Fruit fly (Drosophila melanogaster): ENCODE data around the gene CG17108.

The CG17108 gene

DNA sequence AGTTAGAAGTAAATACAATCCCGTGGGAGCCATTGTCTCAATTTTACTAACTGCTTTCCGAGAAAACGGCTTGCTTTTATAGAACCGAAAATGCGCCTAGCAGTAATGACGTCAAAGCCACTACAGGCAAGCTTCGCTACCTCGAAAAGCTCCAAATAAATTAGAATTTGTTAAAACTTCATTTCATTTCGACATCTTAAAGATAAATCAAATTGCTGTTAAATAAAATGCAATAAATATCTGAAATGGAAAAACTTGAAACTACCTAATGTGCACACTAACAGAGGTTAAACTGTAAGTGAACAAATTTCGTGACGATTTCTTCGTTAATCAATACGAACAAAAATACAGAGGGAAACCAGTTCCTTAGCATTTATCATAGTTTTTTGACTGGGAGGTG lies 4.1 kb upstream of the CG17108 start, which contains the start of gene CG7300:
Gene CG7300, minus strand, starts transcription at position 52 of the 400 bp plus-strand sequence.
- no peak for TF ChIP-seq CG17801 (GFP tag; optimal IDR thresholded peaks at IDR 0.05; ENCODE audit: partially characterized antibody)

dm6 chr2L:10693018-10693417 lies 885 bp downstream of the CG17108 start:
- TF ChIP-seq CG17801 (GFP tag; optimal IDR thresholded peaks at IDR 0.05; ENCODE audit: partially characterized antibody), result no peak

- TF ChIP-seq CG17801 (GFP tag; optimal IDR thresholded peaks at IDR 0.05; ENCODE audit: partially characterized antibody), result no peak
Observed at dm6 chr2L:10689221-10690034, 4.5 kb downstream of the CG17108 start, which contains the start of gene CG7294. Gene CG7294, minus strand, starts transcription at chr2L:10689271.

DNA sequence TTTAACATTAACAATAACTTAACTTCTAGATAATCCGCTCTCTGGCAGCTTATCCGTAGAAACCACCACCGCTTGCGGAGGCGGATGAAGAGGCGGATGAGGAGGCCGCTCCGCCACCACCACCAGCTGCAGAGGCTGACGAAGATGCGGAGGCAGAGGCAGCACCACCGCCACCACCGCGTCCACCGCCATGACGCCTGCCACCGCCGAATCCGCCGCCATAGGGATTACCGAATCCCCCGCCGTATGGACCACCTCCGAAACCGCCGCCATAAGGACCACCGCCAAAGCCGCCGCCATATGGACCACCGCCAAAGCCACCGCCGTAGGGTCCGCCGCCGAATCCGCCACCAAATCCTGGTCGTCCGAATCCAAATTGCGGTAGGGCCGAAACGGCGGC lies 5.1 kb downstream of the CG17108 start:
- no peak for TF ChIP-seq CG17801 (GFP tag; optimal IDR thresholded peaks at IDR 0.05; ENCODE audit: partially characterized antibody)

DNA sequence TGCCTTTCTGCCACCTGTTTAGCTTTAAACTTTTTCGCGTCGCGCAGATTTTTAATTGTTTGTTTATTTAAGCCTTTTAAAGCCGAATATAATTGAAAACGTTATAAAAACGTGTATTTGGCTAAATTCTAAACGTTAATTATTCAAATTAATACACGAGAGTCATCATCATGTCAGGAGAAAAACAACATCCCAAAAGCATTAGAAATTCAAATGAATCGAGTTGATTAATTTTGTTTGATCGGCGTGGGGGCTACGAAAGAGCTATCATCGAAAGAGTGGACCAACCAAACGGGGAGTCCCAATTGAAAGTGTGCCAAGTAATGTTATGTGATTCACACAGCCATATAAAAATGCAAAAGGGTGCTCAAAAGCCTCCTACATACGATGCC lies 6.1 kb downstream of the CG17108 start:
- no peak for TF ChIP-seq CG17801 (GFP tag; optimal IDR thresholded peaks at IDR 0.05; ENCODE audit: partially characterized antibody)

DNA sequence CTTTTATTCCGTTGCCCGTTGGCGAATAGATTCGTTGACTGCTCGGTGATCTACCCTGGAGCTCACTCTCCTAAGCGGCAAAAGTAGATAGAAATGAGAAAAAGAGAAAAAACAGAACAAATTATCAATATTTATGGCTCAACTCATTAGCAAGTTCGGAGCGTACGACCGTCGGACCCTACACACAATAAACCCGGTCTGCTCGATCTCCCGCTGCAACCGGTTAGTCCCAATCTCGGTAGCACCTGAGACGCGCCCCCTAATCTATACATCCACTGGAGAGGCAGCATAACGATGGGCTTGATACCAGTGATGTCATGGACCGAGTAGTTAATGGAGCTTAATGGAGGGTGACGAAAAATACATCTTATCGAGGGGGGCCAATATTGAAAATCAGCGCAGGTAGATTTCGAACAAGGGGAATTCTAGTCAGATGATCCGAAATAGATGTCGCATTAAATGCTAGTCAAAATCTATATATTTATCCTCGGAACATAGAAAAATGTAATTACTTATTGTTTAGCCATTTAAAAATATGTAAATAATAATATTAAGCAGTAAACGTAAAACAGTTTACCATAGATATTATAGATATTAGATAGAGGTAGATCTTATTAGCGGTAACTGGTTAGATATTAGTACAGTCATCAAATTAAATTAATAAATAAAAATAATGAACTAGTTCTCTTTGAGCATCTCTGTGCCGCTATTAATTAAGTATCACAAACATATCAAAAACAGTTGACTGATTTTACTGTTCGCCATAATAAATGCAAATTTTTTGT lies 6.7 kb downstream of the CG17108 start, which contains the start of gene CG7296:
Gene CG7296, minus strand, starts transcription at position 58 of the 785 bp plus-strand sequence.
- TF ChIP-seq CG17801 (GFP tag; optimal IDR thresholded peaks at IDR 0.05; ENCODE audit: partially characterized antibody), result no peak

DNA sequence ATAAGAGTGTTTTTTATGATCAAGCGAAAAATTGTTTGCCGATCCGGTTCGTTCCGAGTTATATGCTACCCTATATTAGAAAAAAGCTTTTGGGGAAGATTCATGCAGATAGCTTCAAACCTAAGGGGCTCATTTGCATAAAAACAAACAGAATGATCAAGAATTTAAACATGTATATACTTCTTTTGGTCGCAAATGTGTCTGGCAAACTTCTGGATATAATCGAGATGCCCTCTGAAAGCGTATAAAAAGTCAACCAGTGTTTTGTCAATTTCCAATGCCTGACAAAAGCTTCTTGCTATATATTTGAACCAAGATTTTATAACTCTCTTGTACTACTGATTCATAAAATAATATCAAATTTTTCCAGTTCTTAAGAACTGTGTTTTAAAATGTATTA lies 8.2 kb downstream of the CG17108 start:
- no peak for TF ChIP-seq CG17801 (GFP tag; optimal IDR thresholded peaks at IDR 0.05; ENCODE audit: partially characterized antibody)

dm6 chr2L:10684309-10684708 lies 9.6 kb downstream of the CG17108 start, which contains the start of gene CG7299:
Gene CG7299, minus strand, starts transcription at chr2L:10684409.
- no peak for TF ChIP-seq CG17801 (GFP tag; optimal IDR thresholded peaks at IDR 0.05; ENCODE audit: partially characterized antibody)

dm6 chr2L:10682912-10683311 lies 11.0 kb downstream of the CG17108 start:
- no peak for TF ChIP-seq CG17801 (GFP tag; optimal IDR thresholded peaks at IDR 0.05; ENCODE audit: partially characterized antibody)

dm6 chr2L:10682197-10682596 lies 11.7 kb downstream of the CG17108 start:
- no peak for TF ChIP-seq CG17801 (GFP tag; optimal IDR thresholded peaks at IDR 0.05; ENCODE audit: partially characterized antibody)

DNA sequence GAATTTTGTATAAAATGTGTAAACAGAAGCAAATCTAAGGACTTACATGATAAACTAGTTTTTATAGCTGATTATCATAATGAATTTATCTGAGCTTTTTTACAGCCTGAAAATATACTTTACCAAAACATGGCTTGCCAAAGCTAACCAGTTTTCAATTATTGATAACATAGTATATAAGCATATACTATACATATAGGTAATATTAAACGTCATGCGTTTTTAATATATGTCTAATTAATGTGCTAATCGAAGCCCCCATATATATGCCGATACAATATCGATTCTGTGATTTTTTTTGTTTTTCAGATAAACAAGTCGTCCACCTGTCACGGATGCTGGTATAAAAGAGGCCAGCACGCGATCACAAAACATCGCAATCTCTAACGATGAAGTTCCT lies 12.3 kb downstream of the CG17108 start, which contains the start of gene CG17107:
Gene CG17107, plus strand, starts transcription at position 301 of the 400 bp plus-strand sequence.
- no peak for TF ChIP-seq CG17801 (GFP tag; optimal IDR thresholded peaks at IDR 0.05; ENCODE audit: partially characterized antibody)

DNA sequence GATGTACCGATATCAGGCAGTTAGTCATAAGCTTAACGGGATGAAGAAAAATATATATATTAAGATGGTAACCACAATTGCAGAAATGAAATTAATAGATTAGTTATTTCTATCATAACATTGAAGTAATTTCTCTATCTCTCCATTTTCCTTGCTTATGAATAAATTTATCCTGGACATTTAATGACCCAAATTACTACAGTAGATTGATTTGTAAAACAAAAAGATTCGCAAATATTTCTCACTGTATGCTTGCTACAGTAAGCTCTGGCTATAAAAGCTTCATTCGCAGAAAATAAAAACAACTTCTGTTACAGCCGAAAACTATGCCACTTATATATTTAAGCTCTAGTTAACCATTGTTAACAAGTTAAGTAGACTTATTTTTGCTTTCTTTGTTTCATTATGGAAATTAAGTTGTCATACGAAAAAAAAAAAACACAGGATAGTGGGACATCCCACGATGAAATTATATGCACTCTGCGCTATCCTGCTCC lies 13.3 kb downstream of the CG17108 start, which contains the start of gene CG17105:
Gene CG17105, plus strand, starts transcription at position 447 of the 497 bp plus-strand sequence.
- no peak for TF ChIP-seq CG17801 (GFP tag; optimal IDR thresholded peaks at IDR 0.05; ENCODE audit: partially characterized antibody)

dm6 chr2L:10679568-10679967 lies 14.3 kb downstream of the CG17108 start:
- no peak for TF ChIP-seq CG17801 (GFP tag; optimal IDR thresholded peaks at IDR 0.05; ENCODE audit: partially characterized antibody)

- TF ChIP-seq CG17801 (GFP tag; optimal IDR thresholded peaks at IDR 0.05; ENCODE audit: partially characterized antibody), result no peak
Observed at dm6 chr2L:10677715-10678088, 16.2 kb downstream of the CG17108 start.

- no peak for TF ChIP-seq CG17801 (GFP tag; optimal IDR thresholded peaks at IDR 0.05; ENCODE audit: partially characterized antibody)
Observed at dm6 chr2L:10676933-10677714, 16.8 kb downstream of the CG17108 start, which contains the start of gene CG17104. Gene CG17104, plus strand, starts transcription at chr2L:10677198.
